Worm (Caenorhabditis elegans) whole organism, late embryonic: ENCODE data around the gene F38B7.3.

Experiments
- F13H6.1 ChIP-seq: sonication (generic microtip); optimal IDR thresholded peaks from 2 replicates; lab custom pipeline; 2016; ENCODE audit warnings: missing genetic modification characterization, missing compliant biosample characterization
- K09A11.1 ChIP-seq: sonication (generic microtip); optimal IDR thresholded peaks from 2 replicates; lab custom pipeline; 2017; ENCODE audit warnings: antibody characterized with exemption, mild to moderate bottlenecking, missing genetic modification characterization, missing compliant biosample characterization; ENCODE audit not compliant: insufficient read depth
- T23F11.4 ChIP-seq: fragments of 200-800 bp; sonication (Bioruptor generic); optimal IDR thresholded peaks from 2 replicates; lab custom pipeline; 2018; ENCODE audit warnings: mild to moderate bottlenecking, missing genetic modification characterization, missing compliant biosample characterization
- Y22D7AL.16 ChIP-seq: sonication (generic microtip); optimal IDR thresholded peaks from 2 replicates; lab custom pipeline; 2016; ENCODE audit warnings: missing genetic modification characterization, missing compliant biosample characterization
- ama-1 ChIP-seq: fragments of 150-350 bp; optimal IDR thresholded peaks from 2 replicates; lab custom pipeline; 2014
- ceh-18 ChIP-seq: sonication (generic microtip); optimal IDR thresholded peaks from 2 replicates; lab custom pipeline; 2016; ENCODE audit warnings: missing genetic modification characterization, missing compliant biosample characterization
- ceh-19 ChIP-seq: fragments of 200-800 bp; sonication (Bioruptor generic); optimal IDR thresholded peaks from 2 replicates; lab custom pipeline; 2018; ENCODE audit warnings: mild to moderate bottlenecking, missing genetic modification characterization, missing compliant biosample characterization
- ceh-24 ChIP-seq: sonication (generic microtip); optimal IDR thresholded peaks from 2 replicates; lab custom pipeline; 2016; ENCODE audit warnings: mild to moderate bottlenecking, missing genetic modification characterization, missing compliant biosample characterization
- ceh-30 ChIP-seq: fragments of 150-350 bp; optimal IDR thresholded peaks from 2 replicates; lab custom pipeline; 2014; ENCODE audit warnings: missing biosample characterization, missing genetic modification characterization
- ceh-31 ChIP-seq: sonication (generic microtip); optimal IDR thresholded peaks from 2 replicates; lab custom pipeline; 2016; ENCODE audit warnings: missing genetic modification characterization, missing compliant biosample characterization
- ceh-34 ChIP-seq: sonication (generic microtip); optimal IDR thresholded peaks from 2 replicates; lab custom pipeline; 2016; ENCODE audit warnings: mild to moderate bottlenecking, missing genetic modification characterization, missing compliant biosample characterization
- ceh-45 ChIP-seq: fragments of 200-800 bp; sonication (Bioruptor generic); IDR thresholded peaks from 2 replicates; pipeline ENCODE4 v1.3.6; 2022; ENCODE audit warnings: missing genetic modification reagents, missing genetic modification characterization, missing compliant biosample characterization
- ceh-48 ChIP-seq: sonication (generic microtip); optimal IDR thresholded peaks from 2 replicates; lab custom pipeline; 2016; ENCODE audit warnings: missing genetic modification characterization, inconsistent platforms, missing compliant biosample characterization
- ceh-6 ChIP-seq: fragments of 200-800 bp; sonication (Bioruptor generic); optimal IDR thresholded peaks from 2 replicates; lab custom pipeline; 2018; ENCODE audit warnings: mild to moderate bottlenecking, missing genetic modification characterization, missing compliant biosample characterization
- ceh-9 ChIP-seq: sonication (generic microtip); optimal IDR thresholded peaks from 2 replicates; lab custom pipeline; 2016; ENCODE audit warnings: mild to moderate bottlenecking, missing genetic modification characterization, inconsistent platforms, missing compliant biosample characterization
- che-1 ChIP-seq: sonication (generic microtip); optimal IDR thresholded peaks from 2 replicates; lab custom pipeline; 2016; ENCODE audit warnings: mild to moderate bottlenecking, missing genetic modification characterization, missing compliant biosample characterization
- dmd-4 ChIP-seq: sonication (generic microtip); optimal IDR thresholded peaks from 2 replicates; lab custom pipeline; 2016; ENCODE audit warnings: borderline replicate concordance, missing genetic modification characterization, missing compliant biosample characterization
- dve-1 ChIP-seq: sonication (generic microtip); optimal IDR thresholded peaks from 2 replicates; lab custom pipeline; 2017; ENCODE audit warnings: antibody characterized with exemption, mild to moderate bottlenecking, missing genetic modification characterization, missing compliant biosample characterization
- eyg-1 ChIP-seq: sonication (generic microtip); optimal IDR thresholded peaks from 2 replicates; lab custom pipeline; 2016; ENCODE audit warnings: missing genotype, missing genetic modification characterization, missing compliant biosample characterization
- fkh-6 ChIP-seq: sonication (generic microtip); optimal IDR thresholded peaks from 2 replicates; lab custom pipeline; 2016; ENCODE audit warnings: missing genetic modification characterization, missing compliant biosample characterization
- gmeb-2 ChIP-seq: sonication (generic microtip); optimal IDR thresholded peaks from 2 replicates; lab custom pipeline; 2016; ENCODE audit warnings: missing genetic modification characterization, inconsistent platforms, missing compliant biosample characterization
- hlh-13 ChIP-seq: fragments of 200-800 bp; sonication (Bioruptor generic); optimal IDR thresholded peaks from 2 replicates; lab custom pipeline; 2018; ENCODE audit warnings: mild to moderate bottlenecking, missing genetic modification characterization, missing compliant biosample characterization
- hlh-30 ChIP-seq: sonication (generic microtip); optimal IDR thresholded peaks from 2 replicates; lab custom pipeline; 2017; ENCODE audit warnings: antibody characterized with exemption, missing genetic modification characterization, missing compliant biosample characterization; ENCODE audit not compliant: insufficient read depth
- hlh-6 ChIP-seq: sonication (generic microtip); optimal IDR thresholded peaks from 2 replicates; lab custom pipeline; 2016; ENCODE audit warnings: missing genotype, missing genetic modification characterization, missing compliant biosample characterization
- lim-6 ChIP-seq: sonication (generic microtip); optimal IDR thresholded peaks from 2 replicates; lab custom pipeline; 2016; ENCODE audit warnings: missing genetic modification characterization, missing compliant biosample characterization
- madf-2 ChIP-seq: sonication (generic microtip); optimal IDR thresholded peaks from 2 replicates; lab custom pipeline; 2017; ENCODE audit warnings: missing genetic modification characterization, missing compliant biosample characterization
- mec-3 ChIP-seq: sonication (generic microtip); optimal IDR thresholded peaks from 2 replicates; lab custom pipeline; 2016; ENCODE audit warnings: borderline replicate concordance, missing genetic modification characterization, missing compliant biosample characterization
- nfya-1 ChIP-seq: sonication (generic microtip); optimal IDR thresholded peaks from 2 replicates; lab custom pipeline; 2017; ENCODE audit warnings: missing genetic modification characterization, mild to moderate bottlenecking, missing compliant biosample characterization, antibody characterized with exemption, moderate library complexity
- nhr-232 ChIP-seq: sonication (generic microtip); optimal IDR thresholded peaks from 2 replicates; lab custom pipeline; 2016; ENCODE audit warnings: missing genetic modification characterization, missing compliant biosample characterization
- npax-4 ChIP-seq: sonication (generic microtip); optimal IDR thresholded peaks from 2 replicates; lab custom pipeline; 2016; ENCODE audit warnings: missing genetic modification characterization, missing compliant biosample characterization
- odd-2 ChIP-seq: sonication (generic microtip); optimal IDR thresholded peaks from 2 replicates; lab custom pipeline; 2017; ENCODE audit warnings: antibody characterized with exemption, mild to moderate bottlenecking, missing genetic modification characterization, missing compliant biosample characterization
- pag-3 ChIP-seq: sonication (generic microtip); optimal IDR thresholded peaks from 2 replicates; lab custom pipeline; 2016; ENCODE audit warnings: missing compliant biosample characterization, missing genetic modification characterization, borderline replicate concordance
- pax-1 ChIP-seq: fragments of 150-350 bp; optimal IDR thresholded peaks from 2 replicates; lab custom pipeline; 2014; ENCODE audit warnings: missing biosample characterization, missing genetic modification characterization
- pros-1 ChIP-seq: fragments of 150-350 bp; optimal IDR thresholded peaks from 2 replicates; lab custom pipeline; 2014; ENCODE audit warnings: missing biosample characterization, missing genetic modification reagents, missing genetic modification characterization
- sox-2 ChIP-seq: fragments of 200-800 bp; sonication (Bioruptor generic); IDR thresholded peaks from 2 replicates; pipeline ENCODE4 v1.3.6; 2022; ENCODE audit warnings: missing genetic modification reagents, missing genetic modification characterization, missing compliant biosample characterization
- sox-4 ChIP-seq: sonication (generic microtip); optimal IDR thresholded peaks from 2 replicates; lab custom pipeline; 2017; ENCODE audit warnings: mild to moderate bottlenecking, missing genetic modification characterization, inconsistent platforms, missing compliant biosample characterization
- ttx-3 ChIP-seq: sonication (generic microtip); optimal IDR thresholded peaks from 2 replicates; lab custom pipeline; 2016; ENCODE audit warnings: missing genetic modification reagents, missing genetic modification characterization, missing compliant biosample characterization
- unc-42 ChIP-seq: sonication (generic microtip); optimal IDR thresholded peaks from 2 replicates; lab custom pipeline; 2016; ENCODE audit warnings: missing genotype, missing genetic modification characterization, missing compliant biosample characterization
- unc-55 ChIP-seq: sonication (generic microtip); optimal IDR thresholded peaks from 2 replicates; lab custom pipeline; 2017; ENCODE audit warnings: missing biosample characterization, missing genetic modification reagents, missing genetic modification characterization
- unc-86 ChIP-seq: sonication (generic microtip); optimal IDR thresholded peaks from 2 replicates; lab custom pipeline; 2016; ENCODE audit warnings: missing genetic modification characterization, missing compliant biosample characterization
- zip-5 ChIP-seq: sonication (generic microtip); optimal IDR thresholded peaks from 2 replicates; lab custom pipeline; 2016; ENCODE audit warnings: missing genetic modification characterization, missing compliant biosample characterization
- ztf-16 ChIP-seq: sonication (generic microtip); optimal IDR thresholded peaks from 2 replicates; lab custom pipeline; 2017; ENCODE audit warnings: missing genetic modification characterization, missing compliant biosample characterization

F38B7.3 gene

ce11 chrV:11513432-11513831, 35.5 kb upstream of the F38B7.3 start, which contains the start of gene C55A6.3:
TSS of gene C55A6.3 (minus strand) at chrV:11513532.
- TF ChIP-seq ama-1 (no peak), pax-1 (tag; lab: Kevin White, UChicago) (no peak), unc-55 (no peak), hlh-30 (tag; lab: Kevin White, UChicago) (no peak), unc-42 (tag; lab: Kevin White, UChicago) (no peak), gmeb-2 (tag; lab: Kevin White, UChicago) (no peak), sox-2 (no peak), F13H6.1 (tag; lab: Kevin White, UChicago) (no peak), pros-1 (tag; lab: Kevin White, UChicago) (no peak), ceh-34 (tag; lab: Kevin White, UChicago) (no peak), ceh-9 (tag; lab: Kevin White, UChicago) (no peak), ztf-16 (tag; lab: Kevin White, UChicago) (no peak), ceh-18 (no peak), K09A11.1 (tag; lab: Kevin White, UChicago) (no peak), zip-5 (no peak), dve-1 (tag; lab: Kevin White, UChicago) (no peak), npax-4 (tag; lab: Kevin White, UChicago) (no peak), ceh-19 (GFP tag; lab: Kevin White, UChicago) (no peak), madf-2 (no peak), ceh-45 (GFP tag; lab: Robert Waterston, UW) (no peak)

ce11 chrV:11514677-11515076, 34.2 kb upstream of the F38B7.3 start, which contains the start of gene C55A6.6:
TSS of gene C55A6.6 (minus strand) at chrV:11514737.
- TF ChIP-seq nhr-232 (tag; lab: Kevin White, UChicago) (no peak), ceh-6 (GFP tag; lab: Kevin White, UChicago) (no peak), che-1 (tag; lab: Kevin White, UChicago) (no peak), hlh-13 (GFP tag; lab: Kevin White, UChicago) (no peak), unc-42 (tag; lab: Kevin White, UChicago) (no peak), pag-3 (tag; lab: Kevin White, UChicago) (no peak), K09A11.1 (tag; lab: Kevin White, UChicago) (no peak), ceh-48 (tag; lab: Kevin White, UChicago) (no peak), ceh-30 (no peak), lim-6 (tag; lab: Kevin White, UChicago) (no peak)
- TF ChIP-seq, all 69 proteins: peak for 0

ce11 chrV:11515145-11515544, 33.8 kb upstream of the F38B7.3 start:
- TF ChIP-seq F13H6.1 (tag; lab: Kevin White, UChicago) = no peak
- TF ChIP-seq eyg-1 = no peak
- no peak for TF ChIP-seq nhr-232 (tag; lab: Kevin White, UChicago)
- TF ChIP-seq Y22D7AL.16 (tag; lab: Kevin White, UChicago) = no peak
- no peak for TF ChIP-seq ttx-3 (tag; lab: Kevin White, UChicago)
- no peak for TF ChIP-seq odd-2 (tag; lab: Kevin White, UChicago)
- TF ChIP-seq, all 69 proteins: peak for 0

ce11 chrV:11516141-11516591, 32.7 kb upstream of the F38B7.3 start, which contains the start of gene sdz-8:
TSS of gene sdz-8 (minus strand) at chrV:11516191.
- TF ChIP-seq sox-2 (no peak), sox-4 (no peak), ztf-16 (tag; lab: Kevin White, UChicago) (no peak)

ce11 chrV:11517789-11518188, 31.1 kb upstream of the F38B7.3 start, which contains the start of gene C55A6.4:
TSS of gene C55A6.4 (minus strand) at chrV:11517889.
- TF ChIP-seq npax-4 (tag; lab: Kevin White, UChicago) (no peak), T23F11.4 (no peak), unc-86 (tag; lab: Kevin White, UChicago) (no peak), ceh-24 (tag; lab: Kevin White, UChicago) (no peak), pax-1 (tag; lab: Kevin White, UChicago) (no peak), ama-1 (no peak), fkh-6 (tag; lab: Kevin White, UChicago) (no peak), ceh-34 (tag; lab: Kevin White, UChicago) (no peak), F13H6.1 (tag; lab: Kevin White, UChicago) (no peak), mec-3 (tag; lab: Kevin White, UChicago) (no peak), dmd-4 (tag; lab: Kevin White, UChicago) (no peak), sox-4 (no peak), ceh-31 (tag; lab: Kevin White, UChicago) (no peak), hlh-6 (no peak), nfya-1 (tag; lab: Kevin White, UChicago) (no peak)
